Fruit fly (Drosophila melanogaster) whole organism, embryonic: ENCODE data around the gene CG12009.

Experiments used
- Abd-B ChIP-seq: fragments of 200-800 bp; sonication (Bioruptor generic); optimal IDR thresholded peaks from 2 replicates; lab custom pipeline; 2018; ENCODE audit warnings: missing biosample characterization, mild to moderate bottlenecking, missing genetic modification characterization, moderate library complexity
- BEAF-32 ChIP-seq: fragments of 200-800 bp; sonication (Bioruptor generic); optimal IDR thresholded peaks from 3 replicates; lab custom pipeline; 2017; ENCODE audit warnings: missing biosample characterization, missing genetic modification characterization, mild to moderate bottlenecking, moderate library complexity, missing genetic modification reagents
- Bdp1 ChIP-seq: fragments of 200-800 bp; sonication (Bioruptor generic); optimal IDR thresholded peaks from 3 replicates; lab custom pipeline; 2016; ENCODE audit warnings: missing biosample characterization, missing genetic modification characterization
- Bgb ChIP-seq: fragments of 200-800 bp; sonication (Bioruptor generic); IDR thresholded peaks from 2 replicates; pipeline ENCODE4 v1.3.6; 2022; ENCODE audit warnings: missing biosample characterization, missing genetic modification characterization; ENCODE audit not compliant: partially characterized antibody
- CG11093 ChIP-seq: fragments of 200-800 bp; sonication (Bioruptor generic); IDR thresholded peaks from 3 replicates; pipeline ENCODE4 v1.3.6; 2022; ENCODE audit warnings: missing biosample characterization, missing genetic modification characterization
- CG11504 ChIP-seq: fragments of 200-800 bp; sonication (Bioruptor generic); optimal IDR thresholded peaks from 3 replicates; lab custom pipeline; 2019; ENCODE audit warnings: missing biosample characterization, mild to moderate bottlenecking, missing genetic modification characterization, moderate library complexity
- CG12155 ChIP-seq: fragments of 200-800 bp; sonication (Bioruptor generic); optimal IDR thresholded peaks from 3 replicates; lab custom pipeline; 2016; ENCODE audit warnings: missing biosample characterization, missing genetic modification characterization
- CG13123 ChIP-seq: fragments of 200-800 bp; sonication (Bioruptor generic); optimal IDR thresholded peaks from 2 replicates; lab custom pipeline; 2016; ENCODE audit warnings: missing biosample characterization, missing genetic modification characterization
- CG13775 ChIP-seq: fragments of 200-800 bp; sonication (Bioruptor generic); optimal IDR thresholded peaks from 3 replicates; lab custom pipeline; 2017; ENCODE audit warnings: missing biosample characterization, mild to moderate bottlenecking, missing genetic modification characterization
- CG14014 ChIP-seq: fragments of 200-800 bp; sonication (Bioruptor generic); IDR thresholded peaks from 2 replicates; pipeline ENCODE4 v1.3.6; 2022; ENCODE audit warnings: missing biosample characterization, missing genetic modification characterization
- CG15696 ChIP-seq: fragments of 200-800 bp; sonication (Bioruptor generic); optimal IDR thresholded peaks from 2 replicates; lab custom pipeline; 2019; ENCODE audit warnings: missing biosample characterization, mild to moderate bottlenecking, missing genetic modification characterization, moderate library complexity
- CG16813 ChIP-seq: fragments of 200-800 bp; sonication (Bioruptor generic); IDR thresholded peaks from 3 replicates; pipeline ENCODE4 v1.3.6; 2022; ENCODE audit warnings: missing biosample characterization, missing genetic modification characterization; ENCODE audit not compliant: partially characterized antibody
- CG2199 ChIP-seq: fragments of 200-800 bp; sonication (Bioruptor generic); IDR thresholded peaks from 3 replicates; pipeline ENCODE4 v1.3.6; 2022; ENCODE audit warnings: missing biosample characterization, missing genetic modification characterization
- CG34224 ChIP-seq: fragments of 200-800 bp; sonication (Bioruptor generic); IDR thresholded peaks from 3 replicates; pipeline ENCODE4 v1.3.6; 2022; ENCODE audit warnings: missing biosample characterization, missing genetic modification characterization; ENCODE audit not compliant: partially characterized antibody
- CG4424 ChIP-seq: fragments of 200-800 bp; sonication (Bioruptor generic); optimal IDR thresholded peaks from 3 replicates; lab custom pipeline; 2016; ENCODE audit warnings: missing biosample characterization, missing genetic modification characterization
- CG6654 ChIP-seq: fragments of 200-800 bp; sonication (Bioruptor generic); optimal IDR thresholded peaks from 2 replicates; lab custom pipeline; 2017; ENCODE audit warnings: missing biosample characterization, mild to moderate bottlenecking, missing genetic modification characterization
- CG6689 ChIP-seq: fragments of 200-800 bp; sonication (Bioruptor generic); IDR thresholded peaks from 2 replicates; pipeline ENCODE4 v1.3.6; 2022; ENCODE audit warnings: missing biosample characterization, missing genetic modification characterization
- CG8388 ChIP-seq: fragments of 200-800 bp; sonication (Bioruptor generic); optimal IDR thresholded peaks from 2 replicates; lab custom pipeline; 2019; ENCODE audit warnings: missing biosample characterization, mild to moderate bottlenecking, missing genetic modification characterization, moderate library complexity
- CG8478 ChIP-seq: fragments of >200 bp; optimal IDR thresholded peaks from 2 replicates; lab custom pipeline; 2018
- CG9797 ChIP-seq: fragments of 200-800 bp; sonication (Bioruptor generic); optimal IDR thresholded peaks from 3 replicates; lab custom pipeline; 2018; ENCODE audit warnings: missing biosample characterization, mild to moderate bottlenecking, missing genetic modification characterization
- Chrac-16 ChIP-seq: fragments of 200-800 bp; sonication (Bioruptor generic); optimal IDR thresholded peaks from 3 replicates; lab custom pipeline; 2016; ENCODE audit warnings: missing biosample characterization, missing genetic modification characterization
- Ets97D ChIP-seq: fragments of 200-800 bp; sonication (Bioruptor generic); optimal IDR thresholded peaks from 3 replicates; lab custom pipeline; 2016; ENCODE audit warnings: missing biosample characterization, missing genetic modification characterization
- Fer1 ChIP-seq: fragments of 200-800 bp; sonication (Bioruptor generic); optimal IDR thresholded peaks from 2 replicates; lab custom pipeline; 2017; ENCODE audit warnings: missing biosample characterization, mild to moderate bottlenecking, missing genetic modification characterization
- HLH54F ChIP-seq: fragments of 200-800 bp; sonication (Bioruptor generic); optimal IDR thresholded peaks from 3 replicates; lab custom pipeline; 2016; ENCODE audit warnings: missing biosample characterization, missing genetic modification characterization
- Hey ChIP-seq: fragments of 200-800 bp; sonication (Bioruptor generic); optimal IDR thresholded peaks from 3 replicates; lab custom pipeline; 2018; ENCODE audit warnings: missing biosample characterization, mild to moderate bottlenecking, missing genetic modification characterization
- Hr78 ChIP-seq, 2 experiments: fragments of 200-800 bp in 1 of 2; fragments of >200 bp in 1 of 2; sonication (Bioruptor generic) in 1 of 2; optimal IDR thresholded peaks; 2 replicates each; lab custom pipeline; 2017 to 2019; ENCODE audit warnings: missing biosample characterization in 2 of 2, missing genetic modification characterization in 2 of 2, mild to moderate bottlenecking in 1 of 2, moderate library complexity in 1 of 2
- Mad ChIP-seq: fragments of 200-800 bp; sonication (Bioruptor generic); optimal IDR thresholded peaks from 2 replicates; lab custom pipeline; 2016; ENCODE audit warnings: missing biosample characterization, missing genetic modification characterization
- Nf-YA ChIP-seq: fragments of 200-800 bp; sonication (Bioruptor generic); IDR thresholded peaks from 2 replicates; pipeline ENCODE4 v1.3.6; 2022; ENCODE audit warnings: missing biosample characterization, missing genetic modification characterization
- Xrp1 ChIP-seq: fragments of 200-800 bp; sonication (Bioruptor generic); IDR thresholded peaks from 2 replicates; pipeline ENCODE4 v1.3.6; 2022; ENCODE audit warnings: missing biosample characterization, missing genetic modification characterization
- dan ChIP-seq: fragments of 200-800 bp; sonication (Bioruptor generic); IDR thresholded peaks from 2 replicates; pipeline ENCODE4 v1.3.6; 2022; ENCODE audit warnings: missing biosample characterization, missing genetic modification characterization
- danr ChIP-seq: fragments of 200-800 bp; sonication (Bioruptor generic); IDR thresholded peaks from 2 replicates; pipeline ENCODE4 v1.3.6; 2022; ENCODE audit warnings: missing biosample characterization, missing genetic modification characterization
- dati ChIP-seq: fragments of 200-800 bp; sonication (Bioruptor generic); IDR thresholded peaks from 2 replicates; pipeline ENCODE4 v1.3.6; 2022; ENCODE audit warnings: missing biosample characterization, missing genetic modification characterization
- dysf ChIP-seq: fragments of 200-800 bp; sonication (Bioruptor generic); IDR thresholded peaks from 3 replicates; pipeline ENCODE4 v1.3.6; 2022; ENCODE audit warnings: missing biosample characterization, missing genetic modification characterization
- ewg ChIP-seq: fragments of 200-800 bp; sonication (Bioruptor generic); optimal IDR thresholded peaks from 3 replicates; lab custom pipeline; 2017; ENCODE audit warnings: mild to moderate bottlenecking, missing biosample characterization, missing genetic modification reagents, missing genetic modification characterization
- h ChIP-seq: fragments of >200 bp; optimal IDR thresholded peaks from 2 replicates; lab custom pipeline; 2017
- hbn ChIP-seq: fragments of 200-800 bp; sonication (Bioruptor generic); IDR thresholded peaks from 2 replicates; pipeline ENCODE4 v1.3.6; 2022; ENCODE audit warnings: missing biosample characterization, missing genetic modification characterization; ENCODE audit not compliant: partially characterized antibody
- her ChIP-seq: fragments of 200-800 bp; sonication (Bioruptor generic); optimal IDR thresholded peaks from 2 replicates; lab custom pipeline; 2016; ENCODE audit warnings: missing biosample characterization, missing genetic modification characterization
- inv ChIP-seq: fragments of 200-800 bp; sonication (Bioruptor generic); IDR thresholded peaks from 2 replicates; pipeline ENCODE4 v1.3.6; 2022; ENCODE audit warnings: missing biosample characterization, missing genetic modification characterization; ENCODE audit not compliant: partially characterized antibody
- kah ChIP-seq: fragments of 200-800 bp; sonication (Bioruptor generic); optimal IDR thresholded peaks from 2 replicates; lab custom pipeline; 2018; ENCODE audit warnings: missing biosample characterization, mild to moderate bottlenecking, missing genetic modification characterization
- lola ChIP-seq, 3 experiments: fragments of >200 bp in 2 of 3; fragments of 200-800 bp in 1 of 3; sonication (Bioruptor generic) in 1 of 3; optimal IDR thresholded peaks; 2 replicates each; lab custom pipeline; 2017 to 2019; ENCODE audit warnings: missing biosample characterization in 3 of 3, missing genetic modification characterization in 3 of 3, mild to moderate bottlenecking in 1 of 3, moderate library complexity in 1 of 3
- nau ChIP-seq: fragments of 200-800 bp; sonication (Bioruptor generic); optimal IDR thresholded peaks from 3 replicates; lab custom pipeline; 2017; ENCODE audit warnings: missing biosample characterization, mild to moderate bottlenecking, missing genetic modification characterization, missing genetic modification reagents
- nmo ChIP-seq: fragments of 200-800 bp; sonication (Bioruptor generic); optimal IDR thresholded peaks from 2 replicates; lab custom pipeline; 2018; ENCODE audit warnings: missing biosample characterization, mild to moderate bottlenecking, missing genetic modification characterization, moderate library complexity
- run ChIP-seq: fragments of 200-800 bp; sonication (Bioruptor generic); optimal IDR thresholded peaks from 3 replicates; lab custom pipeline; 2018; ENCODE audit warnings: missing biosample characterization, mild to moderate bottlenecking, missing genetic modification characterization
- salm ChIP-seq: fragments of 200-800 bp; sonication (Bioruptor generic); optimal IDR thresholded peaks from 2 replicates; lab custom pipeline; 2018; ENCODE audit warnings: missing biosample characterization, mild to moderate bottlenecking, missing genetic modification characterization
- sima ChIP-seq: fragments of 200-800 bp; sonication (Bioruptor generic); optimal IDR thresholded peaks from 2 replicates; lab custom pipeline; 2016; ENCODE audit warnings: missing biosample characterization, missing genetic modification characterization
- ssp ChIP-seq: fragments of 200-800 bp; sonication (Bioruptor generic); IDR thresholded peaks from 2 replicates; pipeline ENCODE4 v1.3.6; 2022; ENCODE audit warnings: missing biosample characterization, missing genetic modification characterization
- ttk ChIP-seq: fragments of 200-800 bp; sonication (Bioruptor generic); IDR thresholded peaks from 2 replicates; pipeline ENCODE4 v2.1.2; 2022; ENCODE audit warnings: missing biosample characterization, missing genetic modification characterization
- vnd ChIP-seq: fragments of 200-800 bp; sonication (Bioruptor generic); IDR thresholded peaks from 3 replicates; pipeline ENCODE4 v1.3.6; 2022; ENCODE audit warnings: missing biosample characterization, missing genetic modification characterization; ENCODE audit not compliant: partially characterized antibody
- zen2 ChIP-seq: fragments of 200-800 bp; sonication (Bioruptor generic); IDR thresholded peaks from 3 replicates; pipeline ENCODE4 v1.3.6; 2022; ENCODE audit warnings: missing biosample characterization, missing genetic modification characterization; ENCODE audit not compliant: partially characterized antibody

The CG12009 gene

dm6 chr3L:3303534-3304459, 12.5 kb downstream of the CG12009 start, which contains the start of gene ZnT63C (continued):
- no peak for TF ChIP-seq CG11504 (tag; lab: Kevin White, UChicago)
- no peak for TF ChIP-seq dati (GFP tag; lab: Robert Waterston, UW)
- TF ChIP-seq h (lab: Kevin White, UChicago) = no peak
- TF ChIP-seq Hey (tag; lab: Kevin White, UChicago) = no peak
- TF ChIP-seq sima (GFP tag; lab: Kevin White, UChicago) = no peak
- TF ChIP-seq vnd (GFP tag; lab: Robert Waterston, UW) = peak; percentile 79
- TF ChIP-seq CG14014 (GFP tag; lab: Robert Waterston, UW) = no peak; the same call in 1 of the 2 replicates
- TF ChIP-seq CG13775 = no peak
- peak; percentile 7 for TF ChIP-seq Ets97D
- TF ChIP-seq Chrac-16 (GFP tag; lab: Kevin White, UChicago) = no peak
- peak; percentile 1 for TF ChIP-seq run (tag; lab: Kevin White, UChicago)
- no peak for TF ChIP-seq lola (GFP tag; optimal IDR thresholded peaks at IDR 0.05; lab: Kevin White, UChicago)
- TF ChIP-seq CG11093 (GFP tag; lab: Robert Waterston, UW) = no peak
- no peak for TF ChIP-seq Bdp1 (GFP tag; lab: Kevin White, UChicago)
- no peak for TF ChIP-seq ewg (GFP tag; lab: Kevin White, UChicago)
- TF ChIP-seq CG16813 (GFP tag; lab: Robert Waterston, UW) = peak; percentile 83
- no peak for TF ChIP-seq CG15696 (tag; lab: Kevin White, UChicago)
- TF ChIP-seq CG12155 (GFP tag; lab: Kevin White, UChicago) = no peak
- TF ChIP-seq Nf-YA (GFP tag; lab: Robert Waterston, UW) = peak; percentile 20; the same call in 1 of the 2 replicates
- TF ChIP-seq CG2199 = peak; percentile 49; the same call in 1 of the 3 replicates
- TF ChIP-seq hbn = peak; percentile 70
- TF ChIP-seq ttk (GFP tag; lab: Robert Waterston, UW) = peak; percentile 22; the same call in 1 of the 2 replicates
- no peak for TF ChIP-seq CG4424 (GFP tag; lab: Kevin White, UChicago)
- TF ChIP-seq CG6654 (GFP tag; lab: Kevin White, UChicago) = no peak
- TF ChIP-seq nmo (GFP tag; lab: Kevin White, UChicago) = peak; percentile 34
- no peak for TF ChIP-seq Fer1 (GFP tag; lab: Kevin White, UChicago)
- TF ChIP-seq Bgb (GFP tag; lab: Robert Waterston, UW) = peak; percentile 87
- no peak for TF ChIP-seq dan
- TF ChIP-seq CG34224 = peak; percentile 86
- TF ChIP-seq Hr78 (GFP tag; optimal IDR thresholded peaks at IDR 0.05; lab: Kevin White, UChicago) = no peak
- peak; percentile 82 for TF ChIP-seq CG9797 (GFP tag; lab: Kevin White, UChicago)
- no peak for TF ChIP-seq dysf (GFP tag; lab: Robert Waterston, UW)
- no peak for TF ChIP-seq salm
- TF ChIP-seq Mad (GFP tag; lab: Kevin White, UChicago) = peak; percentile 14
- no peak for TF ChIP-seq CG8388
- no peak for TF ChIP-seq CG13123 (GFP tag; lab: Kevin White, UChicago)
- TF ChIP-seq BEAF-32 (GFP tag; lab: Kevin White, UChicago) = peak; percentile 70
- TF ChIP-seq her (GFP tag; lab: Kevin White, UChicago) = no peak
- peak; percentile 82 for TF ChIP-seq zen2 (GFP tag; lab: Robert Waterston, UW)
- TF ChIP-seq CG6689 = no peak
- TF ChIP-seq Xrp1 (GFP tag; lab: Robert Waterston, UW) = no peak
- no peak for TF ChIP-seq HLH54F
- no peak for TF ChIP-seq ssp (GFP tag; lab: Robert Waterston, UW)
- no peak for TF ChIP-seq Abd-B
- no peak for TF ChIP-seq danr (GFP tag; lab: Robert Waterston, UW)
- peak; percentile 20 for TF ChIP-seq CG8478
- no peak for TF ChIP-seq kah
- no peak for TF ChIP-seq nau (GFP tag; lab: Kevin White, UChicago)
- peak; percentile 41 for TF ChIP-seq inv (GFP tag; lab: Robert Waterston, UW)
